Worm (Caenorhabditis elegans): ENCODE results near the gene ZK353.2.
A peak's percentile ranks its signal among the peaks of the same experiment; 100 is the strongest.

ZK353.2 gene

DNA sequence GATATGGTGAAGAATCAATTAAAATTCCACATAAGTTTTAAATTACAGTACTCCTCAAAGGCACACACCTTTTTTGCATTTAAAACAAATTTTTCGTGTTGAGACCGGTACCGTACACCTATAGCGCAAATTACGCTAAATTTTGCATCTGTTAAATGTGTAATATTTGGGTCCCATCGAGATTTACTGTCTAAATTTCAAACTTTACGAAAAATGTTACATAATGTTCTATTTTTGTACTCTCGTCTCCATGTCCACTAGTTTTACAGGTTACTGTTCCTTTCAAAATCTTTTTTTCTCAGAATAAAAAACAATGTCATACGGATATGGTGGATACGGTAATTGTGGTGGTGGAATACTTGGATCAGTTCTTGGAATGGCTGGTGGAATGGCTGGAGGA lies at the start of gene ZK353.2:
Gene ZK353.2 (plus strand): TSS at position 301 of the 400 bp plus-strand sequence.
- TF ChIP-seq tbx-2 (tag; optimal IDR thresholded peaks at IDR 0.05) (no peak), snu-23 (GFP tag; optimal IDR thresholded peaks at IDR 0.05) (no peak), jun-1 (tag; optimal IDR thresholded peaks at IDR 0.05) (no peak), mep-1 (tag; optimal IDR thresholded peaks at IDR 0.05) (no peak), nhr-77 (tag; optimal IDR thresholded peaks at IDR 0.05) (no peak), C04F5.9 (tag; optimal IDR thresholded peaks at IDR 0.05) (no peak), F16B12.6 (tag; optimal IDR thresholded peaks at IDR 0.05) (no peak)

DNA sequence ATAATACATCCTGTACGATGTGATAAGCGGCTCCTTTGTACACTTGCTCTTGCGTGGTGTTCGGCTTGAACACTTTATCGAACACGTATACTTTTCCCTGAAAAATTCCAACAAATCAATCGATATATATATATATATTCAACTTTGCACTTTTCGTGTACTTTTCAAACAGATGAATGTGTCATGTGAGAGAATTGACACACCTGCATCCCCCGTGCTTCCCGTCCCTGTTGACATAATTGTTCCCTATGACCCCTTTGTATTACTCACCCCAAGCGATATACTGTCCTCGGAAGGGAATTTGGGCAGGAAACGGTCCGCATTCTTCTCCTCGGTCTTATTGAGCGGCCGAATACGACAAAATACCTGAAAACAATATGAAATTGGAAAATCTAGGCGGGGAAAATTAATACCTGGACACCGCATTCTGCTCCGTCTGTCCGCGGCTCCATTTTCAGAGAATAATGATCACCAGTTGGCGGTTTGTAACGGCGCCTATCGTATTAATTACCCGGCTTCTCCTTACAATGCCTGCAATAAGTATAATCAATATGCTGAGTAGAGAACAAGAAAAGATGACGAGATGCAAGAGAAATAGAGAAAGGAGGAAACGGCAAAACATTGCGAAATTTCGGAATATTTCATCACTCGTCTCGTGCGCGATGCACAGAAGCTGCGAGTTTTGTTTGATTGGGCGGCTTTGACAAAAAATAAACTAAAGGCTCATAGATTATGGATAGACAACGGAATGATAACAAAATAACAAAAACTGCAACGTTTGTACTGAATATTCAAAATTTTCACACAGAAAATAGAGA lies 43.7 kb upstream of the ZK353.2 start, which contains the start of gene unc-116:
Gene unc-116 (minus strand): TSS at position 531 of the 818 bp plus-strand sequence.
- no peak for TF ChIP-seq ztf-11 (tag; optimal IDR thresholded peaks at IDR 0.05)
- TF ChIP-seq nhr-237 (tag; optimal IDR thresholded peaks at IDR 0.05) = peak; percentile 11
- peak; percentile 60 to 70 for TF ChIP-seq lsy-2 (tag; optimal IDR thresholded peaks at IDR 0.05)
- TF ChIP-seq F16B12.6 (tag; optimal IDR thresholded peaks at IDR 0.05) = peak; percentile 43
- TF ChIP-seq pag-3 (tag; optimal IDR thresholded peaks at IDR 0.05; ENCODE audit: borderline replicate concordance, insufficient read depth) = no peak
- TF ChIP-seq efl-1 (optimal IDR thresholded peaks at IDR 0.05) = peak; percentile 31 to 74
- TF ChIP-seq efl-1 (GFP tag; optimal IDR thresholded peaks at IDR 0.05 in 1 of 2) = peak; percentile 54 to 94
- no peak for TF ChIP-seq nhr-76 (tag; optimal IDR thresholded peaks at IDR 0.05)
- no peak for TF ChIP-seq ama-1 (optimal IDR thresholded peaks at IDR 0.05)
- TF ChIP-seq C34B4.2 (tag; optimal IDR thresholded peaks at IDR 0.05) = no peak
- TF ChIP-seq zip-4 (GFP tag; optimal IDR thresholded peaks at IDR 0.05) = peak; percentile 92
- no peak for TF ChIP-seq ets-5 (GFP tag; IDR thresholded peaks at IDR 0.05)
- no peak for TF ChIP-seq nhr-90 (tag; optimal IDR thresholded peaks at IDR 0.05; ENCODE audit: poor library complexity)
- TF ChIP-seq aha-1 (tag; optimal IDR thresholded peaks at IDR 0.05) = no peak
- TF ChIP-seq zag-1 (tag; optimal IDR thresholded peaks at IDR 0.05) = no peak
- peak; percentile 34 for TF ChIP-seq C16A3.4 (tag; optimal IDR thresholded peaks at IDR 0.05)
- no peak for TF ChIP-seq ces-1 (GFP tag; optimal IDR thresholded peaks at IDR 0.05)
- TF ChIP-seq lir-3 (tag; optimal IDR thresholded peaks at IDR 0.05; ENCODE audit: poor library complexity) = peak; percentile 22
- TF ChIP-seq nhr-47 (tag; optimal IDR thresholded peaks at IDR 0.05) = peak; percentile 47
- no peak for TF ChIP-seq efl-3 (GFP tag; optimal IDR thresholded peaks at IDR 0.05)
- TF ChIP-seq lin-14 (GFP tag; optimal IDR thresholded peaks at IDR 0.05) = peak; percentile 75
- no peak for TF ChIP-seq elt-2 (tag; optimal IDR thresholded peaks at IDR 0.05)
- TF ChIP-seq tlp-1 (tag; optimal IDR thresholded peaks at IDR 0.05) = no peak
- TF ChIP-seq ceh-8 (GFP tag; optimal IDR thresholded peaks at IDR 0.05) = no peak
- TF ChIP-seq swsn-7 (tag; optimal IDR thresholded peaks at IDR 0.05) = peak; percentile 2
- peak in 1 of 2 experiments; percentile 74 for TF ChIP-seq mdl-1 (tag; optimal IDR thresholded peaks at IDR 0.05)
- TF ChIP-seq egl-27 (tag; optimal IDR thresholded peaks at IDR 0.05) = no peak
- TF ChIP-seq unc-30 (tag; optimal IDR thresholded peaks at IDR 0.05) = no peak
- TF ChIP-seq snpc-4 (tag; optimal IDR thresholded peaks at IDR 0.05) = peak; percentile 9
- TF ChIP-seq nhr-77 (tag; optimal IDR thresholded peaks at IDR 0.05) = no peak
- peak; percentile 2 for TF ChIP-seq unc-130 (tag; optimal IDR thresholded peaks at IDR 0.05)
- peak; percentile 50 to 72 (median 58) for TF ChIP-seq ceh-82 (tag; optimal IDR thresholded peaks at IDR 0.05)
- no peak for TF ChIP-seq aly-2 (tag; optimal IDR thresholded peaks at IDR 0.05)
- peak; percentile 54 for TF ChIP-seq ztf-4 (tag; optimal IDR thresholded peaks at IDR 0.05)
- TF ChIP-seq sptf-1 (tag; optimal IDR thresholded peaks at IDR 0.05) = no peak
- no peak for TF ChIP-seq grh-1 (GFP tag; IDR thresholded peaks at IDR 0.05)
- peak; percentile 18 for TF ChIP-seq lin-15B (tag; optimal IDR thresholded peaks at IDR 0.05)
- TF ChIP-seq snu-23 (GFP tag; optimal IDR thresholded peaks at IDR 0.05) = peak; percentile 5
- TF ChIP-seq nhr-71 (tag; optimal IDR thresholded peaks at IDR 0.05) = peak; percentile 63
- TF ChIP-seq nhr-28 (tag; optimal IDR thresholded peaks at IDR 0.05) = no peak
- no peak for TF ChIP-seq nhr-12 (tag; optimal IDR thresholded peaks at IDR 0.05)
- no peak for TF ChIP-seq fkh-10 (GFP tag; optimal IDR thresholded peaks at IDR 0.05)
- no peak for TF ChIP-seq ceh-88 (GFP tag; IDR thresholded peaks at IDR 0.05)
- no peak for TF ChIP-seq xbp-1 (tag; optimal IDR thresholded peaks at IDR 0.05)
- TF ChIP-seq tbx-2 (tag; optimal IDR thresholded peaks at IDR 0.05) = no peak
- peak; percentile 49 for TF ChIP-seq hpl-2 (GFP tag; optimal IDR thresholded peaks at IDR 0.05)
- peak; percentile 38 to 39 for TF ChIP-seq lin-35 (GFP tag; optimal IDR thresholded peaks at IDR 0.05)

All from whole organism, L1 larva.